Fruit fly (Drosophila melanogaster) whole organism, prepupa: Measurements from ENCODE around the gene CG44836.

Source experiments
- CG10669 ChIP-seq: fragments of 200-800 bp; sonication (Bioruptor generic); optimal IDR thresholded peaks from 3 replicates; lab custom pipeline; 2018; ENCODE audit warnings: missing biosample characterization, mild to moderate bottlenecking, missing genetic modification characterization, moderate library complexity
- CG6276 ChIP-seq: fragments of 200-800 bp; sonication (Bioruptor generic); optimal IDR thresholded peaks from 2 replicates; lab custom pipeline; 2017; ENCODE audit warnings: missing biosample characterization, mild to moderate bottlenecking, missing genetic modification characterization
- CG8119 ChIP-seq: fragments of 200-800 bp; sonication (Bioruptor generic); IDR thresholded peaks from 3 replicates; pipeline ENCODE4 v1.3.6; 2022; ENCODE audit warnings: missing biosample characterization, missing genetic modification characterization
- Sox102F ChIP-seq: fragments of 200-800 bp; sonication (Bioruptor generic); optimal IDR thresholded peaks from 2 replicates; lab custom pipeline; 2016; ENCODE audit warnings: missing biosample characterization, mild to moderate bottlenecking, missing genetic modification characterization
- dsx ChIP-seq: fragments of 200-800 bp; optimal IDR thresholded peaks from 3 replicates; lab custom pipeline; 2019; ENCODE audit warnings: missing biosample characterization, mild to moderate bottlenecking, missing genetic modification characterization, moderate library complexity; ENCODE audit not compliant: poor library complexity, severe bottlenecking

DNA sequence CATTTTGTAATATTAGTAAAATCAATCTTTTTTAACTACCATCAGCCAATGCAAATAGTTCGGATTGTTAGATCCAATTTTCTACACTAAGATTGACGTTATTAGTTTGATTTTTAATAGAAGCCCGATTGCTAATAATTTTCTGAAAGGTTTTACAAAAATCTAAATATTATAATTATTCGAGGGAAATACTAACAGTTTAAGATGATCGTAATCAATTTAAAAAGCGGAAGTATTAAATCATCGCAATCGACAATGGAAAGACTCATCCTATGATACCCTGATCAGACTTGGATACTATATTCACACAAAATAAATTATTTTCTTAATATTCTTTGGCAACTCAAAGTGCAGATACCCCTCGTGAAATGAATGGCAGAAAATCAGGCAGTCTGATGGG lies 42.2 kb downstream of the CG44836 start:
- TF ChIP-seq Sox102F (no peak), dsx (GFP tag; lab: Kevin White, UChicago) (no peak), CG6276 (GFP tag; lab: Kevin White, UChicago) (no peak), CG8119 (GFP tag; lab: Robert Waterston, UW) (no peak), CG10669 (GFP tag; lab: Kevin White, UChicago) (no peak)
